Fruit fly (Drosophila melanogaster) whole organism, adult: ENCODE measurements around the gene cbt.

Source experiments
- CG11617 ChIP-seq: fragments of 200-800 bp; sonication (Bioruptor generic); optimal IDR thresholded peaks from 2 replicates; lab custom pipeline; 2017; ENCODE audit warnings: mild to moderate bottlenecking, missing biosample characterization, missing genetic modification reagents, missing genetic modification characterization
- CG14711 ChIP-seq: fragments of 200-800 bp; sonication (Bioruptor generic); optimal IDR thresholded peaks from 2 replicates; lab custom pipeline; 2018; ENCODE audit warnings: missing biosample characterization, mild to moderate bottlenecking, missing genetic modification characterization, moderate library complexity
- CG33017 ChIP-seq: fragments of 200-800 bp; sonication (Bioruptor generic); optimal IDR thresholded peaks from 2 replicates; lab custom pipeline; 2018; ENCODE audit warnings: missing biosample characterization, mild to moderate bottlenecking, missing genetic modification characterization, moderate library complexity
- CG5204 ChIP-seq: fragments of 200-800 bp; sonication (Bioruptor generic); optimal IDR thresholded peaks from 2 replicates; lab custom pipeline; 2016; ENCODE audit warnings: missing biosample characterization, missing genetic modification characterization
- Clk ChIP-seq: fragments of 200-800 bp; sonication (Bioruptor generic); optimal IDR thresholded peaks from 2 replicates; lab custom pipeline; 2017; ENCODE audit warnings: missing biosample characterization, missing genetic modification characterization
- bab1 ChIP-seq: fragments of 200-800 bp; sonication (Bioruptor generic); optimal IDR thresholded peaks from 3 replicates; lab custom pipeline; 2019; ENCODE audit warnings: missing biosample characterization, mild to moderate bottlenecking, missing genetic modification characterization, moderate library complexity
- kay ChIP-seq: fragments of 200-800 bp; sonication (Bioruptor generic); peaks from one replicate; lab custom pipeline; 2016; ENCODE audit warnings: missing biosample characterization, missing genetic modification characterization, borderline replicate concordance

DNA sequence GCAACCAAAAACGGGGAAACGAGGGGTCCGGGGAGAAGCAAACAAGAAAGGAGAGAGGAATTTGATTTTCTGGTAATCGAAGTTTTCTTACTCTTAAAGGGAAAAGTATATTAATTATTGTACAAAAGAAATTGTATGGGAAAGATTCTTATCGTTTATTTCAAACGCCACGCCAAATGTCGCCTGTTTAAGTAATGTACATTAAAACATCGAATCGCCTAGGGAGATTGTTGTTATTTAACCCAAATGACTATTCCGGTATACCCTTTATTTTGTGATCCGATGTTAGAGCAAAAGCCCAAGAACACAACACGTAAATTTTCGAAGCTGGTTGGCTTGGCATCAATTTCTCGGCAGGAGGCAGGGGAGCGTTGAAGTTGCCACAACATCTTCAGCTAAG, 40.1 kb downstream of the cbt start:
- TF ChIP-seq kay (GFP tag; lab: Kevin White, UChicago), result no peak
- TF ChIP-seq CG33017, result no peak
- no peak for TF ChIP-seq CG14711 (tag; lab: Kevin White, UChicago)
- TF ChIP-seq CG11617 (GFP tag; lab: Kevin White, UChicago), result no peak
- no peak for TF ChIP-seq bab1 (GFP tag; lab: Kevin White, UChicago)
- no peak for TF ChIP-seq CG5204 (GFP tag; lab: Kevin White, UChicago)
- no peak for TF ChIP-seq Clk
